Worm (Caenorhabditis elegans) whole organism, mixed stage, embryonic: ENCODE data around the gene txt-13.

Experiments
- lin-13 ChIP-seq: fragments of 150-350 bp; optimal IDR thresholded peaks from 2 replicates; lab custom pipeline; 2014; ENCODE audit warnings: missing biosample characterization, missing genetic modification characterization
- mep-1 ChIP-seq: fragments of 150-350 bp; optimal IDR thresholded peaks from 2 replicates; lab custom pipeline; 2017; ENCODE audit warnings: missing biosample characterization, missing genetic modification reagents, missing genetic modification characterization, inconsistent platforms
- nhr-12 ChIP-seq: fragments of 150-350 bp; optimal IDR thresholded peaks from 2 replicates; lab custom pipeline; 2014; ENCODE audit warnings: missing biosample characterization, missing genetic modification characterization
- nhr-28 ChIP-seq: fragments of 150-350 bp; optimal IDR thresholded peaks from 2 replicates; lab custom pipeline; 2014; ENCODE audit warnings: missing biosample characterization, missing genetic modification characterization
- unc-62 ChIP-seq: fragments of 150-350 bp; optimal IDR thresholded peaks from 2 replicates; lab custom pipeline; 2014; ENCODE audit warnings: missing biosample characterization, missing genetic modification reagents, missing genetic modification characterization

ce11 chrII:10571967-10572366 is 1.6 kb downstream of the txt-13 start, which contains the start of gene C06A1.3:
- TF ChIP-seq lin-13 (tag; lab: Kevin White, UChicago) (no peak), nhr-28 (tag; lab: Kevin White, UChicago) (no peak), mep-1 (no peak), unc-62 (GFP tag; lab: Kevin White, UChicago) (no peak), nhr-12 (tag; lab: Kevin White, UChicago) (no peak)
